Fruit fly (Drosophila melanogaster) whole organism, pupa: ENCODE measurements around the gene Pex7.

ENCODE experiments used
- CG13204 ChIP-seq: fragments of 200-800 bp; sonication (Bioruptor generic); optimal IDR thresholded peaks from 2 replicates; lab custom pipeline; 2018; ENCODE audit warnings: missing biosample characterization, mild to moderate bottlenecking, missing genetic modification characterization, moderate library complexity
- CG34367 ChIP-seq: fragments of 200-800 bp; sonication (Bioruptor generic); optimal IDR thresholded peaks from 2 replicates; lab custom pipeline; 2018; ENCODE audit warnings: missing biosample characterization, mild to moderate bottlenecking, missing genetic modification characterization
- CG8301 ChIP-seq: fragments of 200-800 bp; sonication (Bioruptor generic); optimal IDR thresholded peaks from 2 replicates; lab custom pipeline; 2018; ENCODE audit warnings: missing biosample characterization, mild to moderate bottlenecking, missing genetic modification characterization
- Ets98B ChIP-seq: fragments of 200-800 bp; sonication (Bioruptor generic); IDR thresholded peaks from 2 replicates; pipeline ENCODE4 v1.3.6; 2022; ENCODE audit warnings: missing biosample characterization, missing genetic modification characterization
- fd96Ca ChIP-seq: fragments of 200-800 bp; sonication (Bioruptor generic); IDR thresholded peaks from 3 replicates; pipeline ENCODE4 v1.3.6; 2022; ENCODE audit warnings: missing biosample characterization, missing genetic modification characterization
- gl ChIP-seq: fragments of 200-800 bp; sonication (Bioruptor generic); optimal IDR thresholded peaks from 2 replicates; lab custom pipeline; 2018; ENCODE audit warnings: missing biosample characterization, mild to moderate bottlenecking, missing genetic modification characterization
- rn ChIP-seq: fragments of 200-800 bp; sonication (Bioruptor generic); IDR thresholded peaks from 2 replicates; pipeline ENCODE4 v1.3.6; 2022; ENCODE audit warnings: missing biosample characterization, missing genetic modification characterization

- TF ChIP-seq Ets98B (GFP tag; lab: Robert Waterston, UW) = no peak
- no peak for TF ChIP-seq CG8301 (tag; lab: Kevin White, UChicago)
- no peak for TF ChIP-seq gl (tag; lab: Kevin White, UChicago)
- TF ChIP-seq CG13204 (GFP tag; lab: Kevin White, UChicago) = no peak
- no peak for TF ChIP-seq CG34367 (tag; lab: Kevin White, UChicago)
- TF ChIP-seq fd96Ca (GFP tag; lab: Robert Waterston, UW) = no peak
- TF ChIP-seq rn = no peak
These were observed 23.1 kb upstream of the Pex7 start, which contains the start of the genes GAPsec and Zasp66 for dm6 chr3L:8623702-8624421.
